Fruit fly (Drosophila melanogaster) Kc167 (cell line): ENCODE results near the gene MED19.

ENCODE experiments used
- Myc ChIP-seq: fragments of >200 bp; optimal IDR thresholded peaks from 2 replicates; lab custom pipeline; 2017; ENCODE audit warnings: missing external identifiers
- Sin3A ChIP-seq: fragments of >200 bp; optimal IDR thresholded peaks from 2 replicates; lab custom pipeline; 2018; ENCODE audit warnings: missing external identifiers
- h ChIP-seq: fragments of >200 bp; optimal IDR thresholded peaks from 3 replicates; lab custom pipeline; 2018; ENCODE audit warnings: missing external identifiers
- insv ChIP-seq: fragments of >200 bp; optimal IDR thresholded peaks from 3 replicates; lab custom pipeline; 2018; ENCODE audit warnings: missing external identifiers
- psq ChIP-seq: fragments of >200 bp; optimal IDR thresholded peaks from 2 replicates; lab custom pipeline; 2017; ENCODE audit warnings: missing external identifiers
- ttk ChIP-seq: sonication (Bioruptor generic); optimal IDR thresholded peaks from 2 replicates; lab custom pipeline; 2017; ENCODE audit warnings: missing external identifiers

The MED19 gene

DNA sequence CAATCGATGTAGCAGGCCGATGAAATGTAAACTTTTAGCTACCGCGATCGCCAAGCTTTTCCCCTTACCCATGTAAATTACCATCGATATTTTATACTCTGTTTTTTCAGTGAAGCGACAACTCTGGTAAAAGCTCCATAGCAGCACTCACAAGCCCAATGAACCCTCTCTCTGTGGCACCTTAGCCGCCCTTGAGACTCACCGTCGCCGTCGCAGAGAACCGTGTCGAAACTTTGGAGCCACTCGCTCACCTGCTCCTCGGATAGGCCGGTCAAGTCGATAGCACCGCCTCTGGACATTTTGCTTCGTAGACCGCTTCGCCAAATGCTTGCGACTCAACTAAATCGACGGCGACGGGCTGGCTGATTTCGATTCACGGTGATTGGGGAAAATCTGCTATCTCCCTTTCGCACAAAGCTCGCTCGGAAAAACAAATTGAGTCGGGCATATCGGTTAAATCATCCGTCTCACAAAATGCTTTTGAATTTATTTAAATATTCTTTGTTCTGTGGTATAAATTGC is 5.2 kb downstream of the MED19 start, which contains the start of gene CG5577:
Gene CG5577 (minus strand): TSS at position 343 of the 522 bp plus-strand sequence.
- TF ChIP-seq psq (lab: Kevin White, UChicago) (no peak), Sin3A (lab: Kevin White, UChicago) (no peak)

DNA sequence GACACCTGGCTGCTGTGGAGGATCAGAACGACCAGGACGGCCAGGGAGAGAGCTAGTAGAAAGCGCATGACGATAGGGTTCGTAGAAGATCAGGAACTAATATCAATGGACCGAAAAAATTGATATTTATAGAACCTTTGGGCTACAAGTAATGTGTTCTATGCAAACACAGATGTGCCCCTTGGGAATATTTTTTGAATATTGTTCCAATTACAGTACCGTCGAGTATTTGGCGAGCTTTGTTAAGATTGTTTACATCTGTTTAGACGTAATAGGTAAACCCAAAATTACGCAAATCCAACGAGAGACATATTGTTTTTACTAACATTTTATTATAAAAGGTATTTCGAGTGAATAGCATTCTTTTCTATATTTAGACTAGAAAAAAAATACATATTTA is 11.2 kb downstream of the MED19 start, which contains the start of gene CG32189:
Gene CG32189 (minus strand): TSS at position 101 of the 400 bp plus-strand sequence.
- TF ChIP-seq ttk (lab: Kevin White, UChicago) (no peak), insv (lab: Kevin White, UChicago) (no peak), h (lab: Kevin White, UChicago) (no peak), psq (lab: Kevin White, UChicago) (no peak), Myc (lab: Kevin White, UChicago) (no peak), Sin3A (lab: Kevin White, UChicago) (no peak)

DNA sequence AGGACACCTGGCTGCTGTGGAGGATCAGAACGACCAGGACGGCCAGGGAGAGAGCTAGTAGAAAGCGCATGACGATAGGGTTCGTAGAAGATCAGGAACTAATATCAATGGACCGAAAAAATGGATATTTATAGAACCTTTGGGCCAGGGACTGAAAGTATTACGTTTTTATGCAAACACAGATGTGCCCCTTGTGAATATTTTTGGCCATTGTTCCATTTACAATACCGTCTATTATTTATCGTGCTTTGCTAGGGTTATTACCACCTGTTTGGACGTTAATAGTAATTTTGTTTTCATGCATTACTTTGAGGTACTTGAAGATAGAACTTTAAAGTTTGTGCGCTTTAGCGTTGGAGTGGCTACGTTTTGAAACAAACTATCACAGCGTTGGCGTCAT is 12.8 kb downstream of the MED19 start, which contains the start of gene CG32188:
Gene CG32188 (minus strand): TSS at position 101 of the 400 bp plus-strand sequence.
- no peak for TF ChIP-seq Myc (lab: Kevin White, UChicago)
- no peak for TF ChIP-seq ttk (lab: Kevin White, UChicago)
- TF ChIP-seq insv (lab: Kevin White, UChicago) = no peak
- TF ChIP-seq Sin3A (lab: Kevin White, UChicago) = no peak
- TF ChIP-seq h (lab: Kevin White, UChicago) = no peak
- no peak for TF ChIP-seq psq (lab: Kevin White, UChicago)

DNA sequence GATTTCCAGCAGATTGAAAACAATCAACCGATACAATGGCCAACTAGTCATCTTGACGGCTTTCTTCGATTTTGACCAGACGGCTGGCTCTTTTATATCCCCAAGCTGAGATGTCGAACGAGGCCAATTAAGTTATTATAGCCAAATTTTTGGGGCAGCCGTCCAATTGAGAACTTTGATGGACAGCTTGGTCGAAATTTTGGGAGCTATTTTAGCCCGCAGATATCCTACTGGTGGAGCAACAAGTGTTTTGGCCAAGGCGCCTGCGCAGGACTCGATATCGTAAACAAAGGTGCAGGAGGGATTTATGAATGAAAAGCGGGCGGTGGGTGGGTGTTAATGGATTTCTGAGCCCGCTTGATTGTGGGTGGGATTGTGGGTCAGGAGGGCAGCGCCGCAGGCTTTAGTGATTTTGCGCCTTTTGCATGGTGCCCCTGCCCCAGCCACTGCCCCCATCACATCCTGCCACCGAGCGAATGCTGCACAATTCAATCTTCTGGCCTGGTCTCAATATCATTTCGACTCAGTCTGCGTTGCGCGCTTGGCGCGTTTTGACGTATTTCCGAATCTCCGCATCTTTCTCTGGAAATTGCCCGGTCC is 23.4 kb downstream of the MED19 start, which contains the start of the genes Ir75c and Grd:
Gene Ir75c (minus strand): TSS at position 51 of the 600 bp plus-strand sequence.
Gene Grd (plus strand): TSS at position 550 of the 600 bp plus-strand sequence.
- no peak for TF ChIP-seq Myc (lab: Kevin White, UChicago)
- no peak for TF ChIP-seq ttk (lab: Kevin White, UChicago)
- no peak for TF ChIP-seq Sin3A (lab: Kevin White, UChicago)
- TF ChIP-seq h (lab: Kevin White, UChicago) = no peak
- TF ChIP-seq insv (lab: Kevin White, UChicago) = no peak
- TF ChIP-seq psq (lab: Kevin White, UChicago) = no peak

DNA sequence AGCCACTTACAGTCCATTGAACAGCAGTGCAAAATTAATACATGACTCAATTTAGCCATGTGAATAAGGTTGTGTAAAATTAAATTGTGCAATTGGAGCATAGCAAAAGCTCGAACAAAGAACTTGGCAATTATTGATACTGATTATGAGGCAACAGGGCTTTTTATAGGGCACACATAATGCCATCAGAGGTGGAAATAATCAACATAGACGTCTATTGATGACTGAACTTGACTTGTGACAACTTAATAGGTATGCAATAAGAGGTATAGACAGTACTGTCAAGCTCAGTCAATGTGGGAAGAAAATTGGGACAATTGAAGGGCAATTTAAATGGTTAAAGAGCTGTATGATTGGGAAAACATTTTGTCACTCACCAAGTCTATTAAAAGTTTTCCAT is 26.2 kb downstream of the MED19 start, which contains the start of gene Ir75b:
Gene Ir75b (minus strand): TSS at position 101 of the 400 bp plus-strand sequence.
- TF ChIP-seq Sin3A (lab: Kevin White, UChicago) (no peak), h (lab: Kevin White, UChicago) (no peak), psq (lab: Kevin White, UChicago) (no peak), ttk (lab: Kevin White, UChicago) (no peak), Myc (lab: Kevin White, UChicago) (no peak), insv (lab: Kevin White, UChicago) (no peak)

DNA sequence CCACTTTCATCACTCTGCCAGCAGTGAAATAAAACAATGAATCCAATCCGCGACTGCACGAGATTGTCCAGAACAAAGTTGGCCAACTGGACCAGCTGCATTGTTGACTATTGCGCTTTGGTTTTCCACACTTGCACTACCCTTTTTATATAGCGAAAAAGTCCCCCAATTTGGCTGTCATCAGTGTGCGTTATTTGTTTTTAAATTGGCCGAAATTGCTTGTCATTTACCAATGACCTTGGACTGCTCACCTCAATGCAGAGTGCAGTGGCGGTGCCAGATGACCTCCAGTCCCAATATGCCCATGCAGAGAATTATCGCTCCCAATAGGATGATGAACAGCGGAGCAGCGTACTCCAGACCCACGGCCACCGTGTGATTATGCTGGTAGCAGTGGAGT is 28.5 kb downstream of the MED19 start, which contains the start of gene Ir75a:
Gene Ir75a (minus strand): TSS at position 101 of the 400 bp plus-strand sequence.
- no peak for TF ChIP-seq Myc (lab: Kevin White, UChicago)
- TF ChIP-seq h (lab: Kevin White, UChicago) = no peak
- TF ChIP-seq ttk (lab: Kevin White, UChicago) = no peak
- TF ChIP-seq Sin3A (lab: Kevin White, UChicago) = no peak
- no peak for TF ChIP-seq psq (lab: Kevin White, UChicago)
- no peak for TF ChIP-seq insv (lab: Kevin White, UChicago)

DNA sequence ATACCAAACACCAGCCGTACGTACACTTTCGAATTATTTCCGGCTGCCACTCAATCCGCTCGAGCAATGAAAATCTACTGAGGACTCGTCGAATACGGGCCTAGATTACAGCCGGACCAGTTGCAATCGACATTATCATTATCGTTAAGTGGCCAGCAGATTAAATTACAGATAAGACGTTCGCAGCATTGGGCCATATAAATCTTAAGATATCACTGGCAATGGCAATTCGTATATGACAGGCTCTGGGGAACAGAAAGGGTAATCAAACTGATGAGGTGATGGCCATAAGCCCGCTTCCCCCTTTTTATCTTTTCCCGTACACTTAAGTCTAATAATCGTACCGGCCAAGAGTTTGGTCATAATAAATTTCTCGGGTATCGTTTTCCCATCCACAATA is 32.3 kb downstream of the MED19 start, which contains the start of gene Cln3:
Gene Cln3 (minus strand): TSS at position 84 of the 400 bp plus-strand sequence.
- TF ChIP-seq Myc (lab: Kevin White, UChicago) = no peak
- TF ChIP-seq h (lab: Kevin White, UChicago) = no peak
- no peak for TF ChIP-seq insv (lab: Kevin White, UChicago)
- TF ChIP-seq psq (lab: Kevin White, UChicago) = no peak
- TF ChIP-seq ttk (lab: Kevin White, UChicago) = no peak
- no peak for TF ChIP-seq Sin3A (lab: Kevin White, UChicago)

DNA sequence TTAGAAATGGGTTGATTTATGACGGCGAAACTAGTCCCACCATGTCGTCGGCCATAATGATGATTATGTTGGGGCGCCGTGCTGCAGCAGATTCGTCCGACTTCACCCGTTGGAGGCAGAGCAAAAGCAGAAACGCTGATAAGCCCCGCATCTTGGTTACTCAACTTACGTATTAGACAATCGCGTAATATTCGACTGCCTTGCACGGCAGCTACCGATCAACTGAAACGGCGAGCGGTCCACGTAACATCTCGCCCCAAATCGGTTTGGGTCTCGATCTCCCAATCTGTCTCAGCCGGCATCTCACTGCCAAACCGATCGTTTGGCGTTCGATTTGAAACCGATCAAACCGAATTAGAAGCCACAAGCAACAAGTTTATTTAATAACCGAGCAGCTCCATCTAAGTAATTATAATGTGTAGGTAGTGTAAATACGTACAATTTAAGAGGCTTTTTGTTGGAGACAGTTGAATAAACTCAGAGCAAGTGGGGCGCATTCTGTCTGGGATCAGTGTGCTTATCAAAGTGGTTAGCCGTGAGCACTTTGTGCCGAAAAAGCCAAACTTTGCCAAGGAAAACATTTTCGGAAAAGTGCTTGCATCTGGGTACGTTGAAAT is 37.6 kb downstream of the MED19 start, which contains the start of gene CG32191:
Gene CG32191 (minus strand): TSS at position 550 of the 617 bp plus-strand sequence.
- no peak for TF ChIP-seq Myc (lab: Kevin White, UChicago)
- TF ChIP-seq ttk (lab: Kevin White, UChicago) = no peak
- TF ChIP-seq insv (lab: Kevin White, UChicago) = no peak

DNA sequence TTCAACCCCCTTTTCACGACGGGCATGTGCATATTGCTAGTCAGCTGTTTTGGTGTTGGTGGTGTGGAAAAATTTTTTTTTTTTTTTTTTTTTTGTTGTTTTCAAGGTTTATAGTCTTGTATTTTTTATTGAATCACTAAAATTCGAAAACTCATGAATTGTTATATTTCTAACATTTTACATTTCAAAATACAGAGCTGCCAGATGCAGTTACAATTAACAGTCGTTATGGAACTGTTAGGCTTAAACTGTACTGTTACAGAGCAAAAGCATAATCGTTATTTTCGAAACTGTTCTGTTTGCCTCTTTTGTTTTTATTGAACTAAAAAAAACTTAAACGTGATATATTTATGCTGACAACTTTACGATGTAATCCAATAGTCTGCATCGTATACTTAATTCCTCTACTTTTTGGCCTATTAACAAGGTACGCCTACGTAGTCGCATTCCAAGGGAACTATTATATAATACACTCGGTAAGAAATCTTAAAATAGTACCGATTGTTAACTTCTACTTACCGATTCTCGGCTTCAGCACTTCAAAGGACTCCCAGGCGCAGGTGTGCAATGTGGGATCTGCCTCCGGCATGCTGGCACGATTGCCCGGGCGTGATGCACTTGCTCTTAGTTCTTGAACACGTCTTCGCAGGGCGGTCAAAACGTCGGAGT is 39.8 kb downstream of the MED19 start, which contains the start of gene CG32187:
Gene CG32187 (minus strand): TSS at position 9 of the 669 bp plus-strand sequence.
- no peak for TF ChIP-seq psq (lab: Kevin White, UChicago)
- TF ChIP-seq ttk (lab: Kevin White, UChicago) = no peak
- no peak for TF ChIP-seq h (lab: Kevin White, UChicago)
- TF ChIP-seq Myc (lab: Kevin White, UChicago) = no peak
- TF ChIP-seq Sin3A (lab: Kevin White, UChicago) = no peak
- no peak for TF ChIP-seq insv (lab: Kevin White, UChicago)

DNA sequence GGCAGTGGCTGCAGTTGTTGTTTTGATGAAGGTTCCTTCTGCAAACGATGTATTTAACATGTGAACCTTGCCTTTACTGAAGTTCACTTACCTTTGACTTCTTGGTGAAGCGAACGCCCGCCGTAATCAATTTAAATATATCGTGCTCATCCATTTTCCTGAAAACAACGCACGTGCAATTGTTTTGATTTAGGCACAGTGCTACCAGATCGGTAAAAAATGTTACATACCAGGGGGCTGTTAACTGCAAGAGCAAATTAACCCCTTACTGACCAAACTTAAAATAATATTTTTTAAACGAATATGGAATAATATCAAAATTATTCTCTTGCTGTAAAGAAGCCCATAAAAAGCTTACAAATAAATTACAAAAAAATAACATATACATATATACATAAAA is 41.8 kb downstream of the MED19 start, which contains the start of gene ais:
Gene ais (minus strand): TSS at position 205 of the 400 bp plus-strand sequence.
- no peak for TF ChIP-seq psq (lab: Kevin White, UChicago)
- no peak for TF ChIP-seq Sin3A (lab: Kevin White, UChicago)
- no peak for TF ChIP-seq insv (lab: Kevin White, UChicago)
